Worm (Caenorhabditis elegans) whole organism, L3 larva: ENCODE results near the gene rcq-5.

Source experiments
- R02D3.7 ChIP-seq: fragments of 150-350 bp; optimal IDR thresholded peaks from 2 replicates; lab custom pipeline; 2014; ENCODE audit warnings: missing biosample characterization, missing genetic modification characterization
- ZK546.5 ChIP-seq: sonication (generic microtip); optimal IDR thresholded peaks from 2 replicates; lab custom pipeline; 2017; ENCODE audit warnings: missing biosample characterization, missing genetic modification characterization
- aly-2 ChIP-seq: fragments of 150-350 bp; optimal IDR thresholded peaks from 2 replicates; lab custom pipeline; 2014; ENCODE audit warnings: missing biosample characterization, missing genetic modification characterization
- ama-1 ChIP-seq: fragments of 150-350 bp; optimal IDR thresholded peaks from 2 replicates; lab custom pipeline; 2018
- ceh-16 ChIP-seq: sonication (generic microtip); optimal IDR thresholded peaks from 2 replicates; lab custom pipeline; 2017; ENCODE audit warnings: missing biosample characterization, missing genetic modification characterization
- ceh-28 ChIP-seq: fragments of 150-350 bp; optimal IDR thresholded peaks from 2 replicates; lab custom pipeline; 2014; ENCODE audit warnings: missing biosample characterization, missing genetic modification reagents, missing genetic modification characterization
- ceh-82 ChIP-seq: fragments of 150-350 bp; optimal IDR thresholded peaks from 2 replicates; lab custom pipeline; 2014; ENCODE audit warnings: missing biosample characterization, missing genetic modification characterization
- ceh-9 ChIP-seq: sonication (generic microtip); optimal IDR thresholded peaks from 2 replicates; lab custom pipeline; 2018; ENCODE audit warnings: missing biosample characterization, missing genetic modification characterization
- daf-12 ChIP-seq: fragments of 150-350 bp; optimal IDR thresholded peaks from 2 replicates; lab custom pipeline; 2014; ENCODE audit warnings: missing biosample characterization, missing genetic modification reagents, missing genetic modification characterization
- egl-27 ChIP-seq: sonication (generic microtip); optimal IDR thresholded peaks from 4 replicates; lab custom pipeline; 2017; ENCODE audit warnings: missing biosample characterization, missing genetic modification reagents, missing genetic modification characterization
- egl-5 ChIP-seq: fragments of 150-350 bp; optimal IDR thresholded peaks from 2 replicates; lab custom pipeline; 2017; ENCODE audit warnings: missing biosample characterization, missing genetic modification reagents, missing genetic modification characterization, inconsistent platforms
- elt-2 ChIP-seq: sonication (generic microtip); optimal IDR thresholded peaks from 2 replicates; lab custom pipeline; 2016; ENCODE audit warnings: missing genetic modification reagents, mild to moderate bottlenecking, missing genetic modification characterization, missing compliant biosample characterization
- elt-3 ChIP-seq, 3 experiments: fragments of 150-350 bp in 1 of 3; sonication (generic microtip) in 2 of 3; optimal IDR thresholded peaks; 2 replicates in 2 of 3; 4 replicates in 1 of 3; lab custom pipeline; 2014 to 2017; ENCODE audit warnings: missing biosample characterization in 3 of 3, missing genetic modification characterization in 3 of 3
- fkh-10 ChIP-seq: sonication (generic microtip); optimal IDR thresholded peaks from 2 replicates; lab custom pipeline; 2017; ENCODE audit warnings: missing biosample characterization, missing genetic modification reagents, missing genetic modification characterization
- fkh-2 ChIP-seq: fragments of 150-350 bp; optimal IDR thresholded peaks from 2 replicates; lab custom pipeline; 2014; ENCODE audit warnings: missing biosample characterization, missing genetic modification reagents, missing genetic modification characterization
- fos-1 ChIP-seq: fragments of 150-350 bp; optimal IDR thresholded peaks from 2 replicates; lab custom pipeline; 2014; ENCODE audit warnings: missing biosample characterization, missing genetic modification characterization
- jun-1 ChIP-seq: fragments of 150-350 bp; optimal IDR thresholded peaks from 2 replicates; lab custom pipeline; 2014; ENCODE audit warnings: missing biosample characterization, missing genetic modification reagents, missing genetic modification characterization
- lin-15B ChIP-seq: fragments of 150-350 bp; optimal IDR thresholded peaks from 2 replicates; lab custom pipeline; 2014; ENCODE audit warnings: missing biosample characterization, missing genetic modification characterization
- lin-39 ChIP-seq: fragments of 150-350 bp; optimal IDR thresholded peaks from 2 replicates; lab custom pipeline; 2018; ENCODE audit warnings: missing biosample characterization, missing genetic modification reagents, missing genetic modification characterization
- lsy-12 ChIP-seq: sonication (generic microtip); optimal IDR thresholded peaks from 2 replicates; lab custom pipeline; 2016; ENCODE audit warnings: mild to moderate bottlenecking, missing genetic modification characterization, missing compliant biosample characterization
- mdl-1 ChIP-seq: fragments of 150-350 bp; optimal IDR thresholded peaks from 2 replicates; lab custom pipeline; 2014; ENCODE audit warnings: missing biosample characterization, missing genetic modification characterization
- mml-1 ChIP-seq: fragments of 150-350 bp; sonication (generic microtip); optimal IDR thresholded peaks from 3 replicates; lab custom pipeline; 2014; ENCODE audit warnings: missing biosample characterization, missing genetic modification characterization
- nhr-11 ChIP-seq: fragments of 150-350 bp; optimal IDR thresholded peaks from 2 replicates; lab custom pipeline; 2014; ENCODE audit warnings: missing biosample characterization, missing genetic modification characterization
- nhr-23 ChIP-seq: fragments of 150-350 bp; optimal IDR thresholded peaks from 2 replicates; lab custom pipeline; 2014; ENCODE audit warnings: missing biosample characterization, missing genetic modification reagents, missing genetic modification characterization
- nhr-237 ChIP-seq: fragments of 150-350 bp; optimal IDR thresholded peaks from 2 replicates; lab custom pipeline; 2014; ENCODE audit warnings: missing biosample characterization, missing genetic modification characterization
- nhr-25 ChIP-seq: sonication (generic microtip); optimal IDR thresholded peaks from 2 replicates; lab custom pipeline; 2017; ENCODE audit warnings: missing biosample characterization, missing genetic modification characterization
- nhr-28 ChIP-seq: fragments of 150-350 bp; optimal IDR thresholded peaks from 2 replicates; lab custom pipeline; 2014; ENCODE audit warnings: missing biosample characterization, missing genetic modification characterization
- nhr-43 ChIP-seq: sonication (generic microtip); optimal IDR thresholded peaks from 2 replicates; lab custom pipeline; 2016; ENCODE audit warnings: mild to moderate bottlenecking, missing genetic modification characterization, missing compliant biosample characterization; ENCODE audit not compliant: poor library complexity, severe bottlenecking
- nhr-67 ChIP-seq: fragments of 150-350 bp; optimal IDR thresholded peaks from 2 replicates; lab custom pipeline; 2014; ENCODE audit warnings: missing biosample characterization, missing genetic modification characterization
- nhr-76 ChIP-seq: fragments of 150-350 bp; sonication (generic microtip); optimal IDR thresholded peaks from 5 replicates; lab custom pipeline; 2014; ENCODE audit warnings: missing biosample characterization, missing genetic modification characterization
- nhr-77 ChIP-seq: fragments of 150-350 bp; optimal IDR thresholded peaks from 2 replicates; lab custom pipeline; 2014; ENCODE audit warnings: missing biosample characterization, missing genetic modification characterization
- pha-4 ChIP-seq: fragments of 150-350 bp; optimal IDR thresholded peaks from 2 replicates; lab custom pipeline; 2014; ENCODE audit warnings: missing biosample characterization, missing genetic modification reagents, missing genetic modification characterization
- sea-2 ChIP-seq: fragments of 150-350 bp; sonication (generic microtip); optimal IDR thresholded peaks from 4 replicates; lab custom pipeline; 2014; ENCODE audit warnings: missing biosample characterization, missing genetic modification reagents, missing genetic modification characterization
- skn-1 ChIP-seq: fragments of 150-350 bp; optimal IDR thresholded peaks from 2 replicates; lab custom pipeline; 2014; ENCODE audit warnings: missing biosample characterization, missing genetic modification characterization
- snpc-4 ChIP-seq: fragments of 150-350 bp; optimal IDR thresholded peaks from 2 replicates; lab custom pipeline; 2014; ENCODE audit warnings: missing biosample characterization, missing genetic modification characterization
- tbx-2 ChIP-seq: sonication (generic microtip); optimal IDR thresholded peaks from 2 replicates; lab custom pipeline; 2016; ENCODE audit warnings: mild to moderate bottlenecking, missing genetic modification characterization, missing compliant biosample characterization
- unc-39 ChIP-seq: sonication (generic microtip); optimal IDR thresholded peaks from 4 replicates; lab custom pipeline; 2017; ENCODE audit warnings: missing biosample characterization, missing genetic modification characterization
- unc-62 ChIP-seq: fragments of 150-350 bp; sonication (generic microtip); optimal IDR thresholded peaks from 4 replicates; lab custom pipeline; 2014; ENCODE audit warnings: missing biosample characterization, missing genetic modification reagents, missing genetic modification characterization
- zag-1 ChIP-seq: fragments of 150-350 bp; optimal IDR thresholded peaks from 2 replicates; lab custom pipeline; 2014; ENCODE audit warnings: missing biosample characterization, missing genetic modification characterization
- ztf-11 ChIP-seq: fragments of 150-350 bp; optimal IDR thresholded peaks from 2 replicates; lab custom pipeline; 2014; ENCODE audit warnings: missing biosample characterization, missing genetic modification characterization
- ztf-4 ChIP-seq: fragments of 150-350 bp; optimal IDR thresholded peaks from 2 replicates; lab custom pipeline; 2014; ENCODE audit warnings: missing biosample characterization, missing genetic modification characterization

rcq-5 gene

DNA sequence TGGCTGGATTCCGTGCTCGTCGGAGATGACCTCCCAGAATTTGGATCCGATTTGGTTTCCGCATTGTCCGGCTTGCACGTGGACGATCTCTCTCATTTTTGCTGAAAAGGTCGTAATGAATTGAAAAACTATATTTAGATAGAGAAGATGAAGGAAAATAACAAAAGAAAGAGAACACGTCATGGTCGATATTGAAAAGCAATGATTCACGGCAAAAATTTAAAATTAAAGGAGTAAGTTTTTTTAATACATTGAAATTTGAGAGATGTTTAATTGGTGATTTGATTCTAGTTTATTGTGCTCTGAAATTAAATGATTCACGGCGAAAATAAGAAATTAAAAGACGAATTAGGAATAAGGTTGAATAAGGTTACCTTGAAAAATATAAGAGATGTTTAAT, 40.2 kb downstream of the rcq-5 start, which contains the start of gene tbb-2:
TSS of gene tbb-2 (minus strand) at position 101 of the 400 bp plus-strand sequence.
- no peak for TF ChIP-seq nhr-77 (tag; lab: Kevin White, UChicago)
- TF ChIP-seq ztf-11 (tag; lab: Kevin White, UChicago) = no peak
- TF ChIP-seq unc-62 = no peak
- no peak for TF ChIP-seq jun-1
- no peak for TF ChIP-seq sea-2
- TF ChIP-seq mml-1 (tag; lab: Kevin White, UChicago) = no peak
- TF ChIP-seq ceh-28 (tag; lab: Kevin White, UChicago) = no peak
- no peak for TF ChIP-seq nhr-76
- TF ChIP-seq nhr-23 = no peak
- TF ChIP-seq nhr-67 = no peak
- TF ChIP-seq ceh-82 (tag; lab: Kevin White, UChicago) = no peak
- TF ChIP-seq mdl-1 (tag; lab: Kevin White, UChicago) = no peak
- no peak for TF ChIP-seq skn-1 (tag; lab: Kevin White, UChicago)

DNA sequence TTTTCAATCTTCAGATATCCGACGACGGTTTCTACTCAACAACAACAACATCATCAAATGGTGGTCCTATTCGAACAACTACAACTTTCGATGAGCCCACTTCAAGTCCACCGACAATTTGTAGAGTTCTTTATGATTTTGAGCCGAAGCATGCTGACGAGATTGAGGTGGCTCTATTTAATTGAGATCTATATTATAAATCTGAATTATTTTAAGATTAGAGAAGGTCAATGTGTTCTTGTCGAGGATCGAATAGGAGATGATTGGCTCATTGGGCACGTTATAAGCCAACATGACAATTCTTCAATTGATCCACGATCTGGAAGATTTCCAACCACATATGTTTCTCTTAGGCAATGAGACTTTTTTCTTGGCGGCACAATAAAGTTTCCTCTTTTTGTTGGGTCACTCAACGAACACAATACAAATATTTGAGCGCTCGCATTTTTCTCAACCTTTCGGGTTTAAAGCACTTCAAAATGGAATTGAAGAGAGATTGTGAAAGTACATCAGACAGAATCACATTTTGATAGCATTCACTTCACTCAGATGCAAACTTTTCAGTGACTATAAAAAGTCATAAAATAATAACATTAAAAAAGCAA, 42.3 kb downstream of the rcq-5 start:
- no peak for TF ChIP-seq mdl-1 (tag; lab: Kevin White, UChicago)
- TF ChIP-seq nhr-77 (tag; lab: Kevin White, UChicago) = no peak
- no peak for TF ChIP-seq zag-1 (tag; lab: Kevin White, UChicago)
- peak; percentile 17 for TF ChIP-seq tbx-2 (tag; lab: Kevin White, UChicago)
- TF ChIP-seq egl-5 = no peak
- TF ChIP-seq nhr-23 = peak; percentile 57
- peak; percentile 57 for TF ChIP-seq ztf-4 (tag; lab: Kevin White, UChicago)
- TF ChIP-seq ceh-28 (tag; lab: Kevin White, UChicago) = peak; percentile 40
- no peak for TF ChIP-seq ZK546.5 (tag; lab: Kevin White, UChicago)
- no peak for TF ChIP-seq ceh-9
- TF ChIP-seq fkh-10 (GFP tag; lab: Kevin White, UChicago) = no peak
- TF ChIP-seq lsy-12 (tag; lab: Kevin White, UChicago) = peak; percentile 26
- TF ChIP-seq egl-27 (tag; lab: Kevin White, UChicago) = peak; percentile 10
- peak; percentile 7 for TF ChIP-seq elt-2 (tag; lab: Kevin White, UChicago)
- no peak for TF ChIP-seq nhr-67
- TF ChIP-seq skn-1 (tag; lab: Kevin White, UChicago) = no peak
- peak; percentile 90 for TF ChIP-seq aly-2 (tag; lab: Kevin White, UChicago)
- peak; percentile 72 for TF ChIP-seq ama-1 (lab: Kevin White, UChicago)
- peak; percentile 52 for TF ChIP-seq nhr-43 (tag; lab: Kevin White, UChicago)
- TF ChIP-seq unc-62 = no peak
- no peak for TF ChIP-seq daf-12 (tag; lab: Kevin White, UChicago)
- TF ChIP-seq pha-4 (tag; lab: Kevin White, UChicago) = peak; percentile 60
- no peak for TF ChIP-seq lin-39 (tag; lab: Kevin White, UChicago)
- peak; percentile 48 for TF ChIP-seq jun-1
- TF ChIP-seq ceh-82 (tag; lab: Kevin White, UChicago) = peak; percentile 33
- no peak for TF ChIP-seq R02D3.7 (tag; lab: Kevin White, UChicago)

DNA sequence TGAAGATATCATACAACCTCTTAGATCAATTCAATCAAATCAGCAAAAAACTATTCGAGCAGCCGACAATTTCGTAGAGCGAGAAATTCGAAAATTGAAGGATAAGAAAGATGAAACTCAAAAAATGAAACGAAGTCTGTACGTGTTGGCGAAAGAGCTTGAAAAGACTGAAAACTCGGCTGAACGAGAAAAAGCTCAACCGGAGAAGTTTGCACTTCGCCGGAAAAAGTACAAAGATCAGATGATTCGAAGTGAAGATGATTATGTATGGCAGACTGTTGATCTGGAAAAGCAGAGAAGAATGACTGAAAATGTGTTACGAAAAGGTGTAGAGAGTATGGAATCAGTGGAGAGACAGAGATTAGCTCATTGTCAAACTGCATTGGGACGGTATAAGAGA, 44.7 kb downstream of the rcq-5 start:
- no peak for TF ChIP-seq unc-39 (tag; lab: Kevin White, UChicago)
- TF ChIP-seq nhr-237 (tag; lab: Kevin White, UChicago) = no peak
- TF ChIP-seq egl-27 (tag; lab: Kevin White, UChicago) = no peak
- no peak for TF ChIP-seq egl-5
- TF ChIP-seq nhr-28 (tag; lab: Kevin White, UChicago) = no peak
- no peak for TF ChIP-seq elt-3 (tag; optimal IDR thresholded peaks at IDR 0.05; lab: Kevin White, UChicago)
- TF ChIP-seq zag-1 (tag; lab: Kevin White, UChicago) = no peak
- no peak for TF ChIP-seq nhr-11 (tag; lab: Kevin White, UChicago)
- no peak for TF ChIP-seq nhr-23
- no peak for TF ChIP-seq daf-12 (tag; lab: Kevin White, UChicago)
- TF ChIP-seq ztf-4 (tag; lab: Kevin White, UChicago) = no peak

DNA sequence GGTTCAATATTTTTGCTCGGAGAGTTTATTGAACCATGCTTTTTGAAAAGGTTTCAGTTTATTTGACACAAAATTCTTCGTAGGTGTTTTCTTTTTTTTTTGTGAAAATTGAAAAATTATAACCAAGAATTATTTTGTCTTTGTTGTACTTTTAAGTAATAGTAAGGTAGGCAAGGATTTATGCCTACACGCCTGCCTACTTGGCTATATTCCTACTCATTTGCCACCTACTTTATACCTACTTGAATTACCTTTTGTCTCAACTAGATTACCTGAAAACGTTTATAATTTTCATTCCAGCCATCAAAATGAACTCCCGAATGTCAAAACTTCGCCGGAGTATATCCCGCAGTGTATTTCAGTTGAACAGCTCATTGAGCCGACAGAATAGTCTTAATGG, 45.7 kb downstream of the rcq-5 start, which contains the start of gene C36E8.4:
TSS of gene C36E8.4 (plus strand) at position 301 of the 400 bp plus-strand sequence.
- no peak for TF ChIP-seq nhr-25 (tag; lab: Kevin White, UChicago)
- TF ChIP-seq ceh-16 = no peak
- TF ChIP-seq ztf-11 (tag; lab: Kevin White, UChicago) = no peak
- TF ChIP-seq R02D3.7 (tag; lab: Kevin White, UChicago) = no peak
- TF ChIP-seq lin-15B (tag; lab: Kevin White, UChicago) = no peak
- no peak for TF ChIP-seq ceh-28 (tag; lab: Kevin White, UChicago)
- TF ChIP-seq elt-2 (tag; lab: Kevin White, UChicago) = no peak
- TF ChIP-seq aly-2 (tag; lab: Kevin White, UChicago) = no peak
- no peak for TF ChIP-seq fos-1 (tag; lab: Kevin White, UChicago)
- no peak for TF ChIP-seq zag-1 (tag; lab: Kevin White, UChicago)
- no peak for TF ChIP-seq fkh-2
- TF ChIP-seq unc-39 (tag; lab: Kevin White, UChicago) = no peak
- no peak for TF ChIP-seq jun-1
- TF ChIP-seq nhr-11 (tag; lab: Kevin White, UChicago) = no peak
- no peak for TF ChIP-seq nhr-67
- no peak for TF ChIP-seq snpc-4
- TF ChIP-seq egl-5 = no peak
- no peak for TF ChIP-seq daf-12 (tag; lab: Kevin White, UChicago)
- TF ChIP-seq elt-3 (tag; optimal IDR thresholded peaks at IDR 0.05; lab: Kevin White, UChicago) = no peak
